Worm (Caenorhabditis elegans) whole organism, midembryonic: ENCODE measurements around the gene srb-18.
"Not testable (repeated sequence)": the region's sequence is repeated elsewhere in the genome, so short reads cannot be mapped to it uniquely, and the experiment has no call there.

Experiments used
- T22C8.4 ChIP-seq: fragments of 200-800 bp; sonication (Bioruptor generic); IDR thresholded peaks from 2 replicates; pipeline ENCODE4 v1.3.6; 2022; ENCODE audit warnings: missing genetic modification characterization, missing compliant biosample characterization
- cog-1 ChIP-seq: sonication (generic microtip); optimal IDR thresholded peaks from 2 replicates; lab custom pipeline; 2016; ENCODE audit warnings: missing genetic modification characterization, missing compliant biosample characterization
- flt-1 ChIP-seq: fragments of 200-800 bp; sonication (Bioruptor generic); IDR thresholded peaks from 2 replicates; pipeline ENCODE4 v1.3.6; 2022; ENCODE audit warnings: missing genetic modification characterization, missing compliant biosample characterization
- klf-2 ChIP-seq: fragments of 200-800 bp; sonication (Bioruptor generic); conservative IDR thresholded peaks from 2 replicates; pipeline ENCODE4 v1.3.6; 2022; ENCODE audit warnings: missing genetic modification reagents, missing genetic modification characterization, missing compliant biosample characterization
- med-1 ChIP-seq: sonication (generic microtip); optimal IDR thresholded peaks from 2 replicates; lab custom pipeline; 2017; ENCODE audit warnings: missing genetic modification characterization, mild to moderate bottlenecking, missing compliant biosample characterization, antibody characterized with exemption, missing genetic modification reagents; ENCODE audit not compliant: insufficient read depth
- ref-1 ChIP-seq: fragments of 200-800 bp; sonication (Bioruptor generic); conservative IDR thresholded peaks from 2 replicates; pipeline ENCODE4 v1.3.6; 2022; ENCODE audit warnings: missing genetic modification reagents, missing genetic modification characterization, missing compliant biosample characterization
- tab-1 ChIP-seq: fragments of 200-800 bp; sonication (Bioruptor generic); IDR thresholded peaks from 2 replicates; pipeline ENCODE4 v1.3.6; 2022; ENCODE audit warnings: missing genetic modification characterization, missing compliant biosample characterization
- ztf-23 ChIP-seq: fragments of 200-800 bp; sonication (Bioruptor generic); IDR thresholded peaks from 2 replicates; pipeline ENCODE4 v1.3.6; 2022; ENCODE audit warnings: missing genetic modification reagents, missing genetic modification characterization, missing compliant biosample characterization
- ztf-29 ChIP-seq: fragments of 200-800 bp; sonication (Bioruptor generic); IDR thresholded peaks from 2 replicates; pipeline ENCODE4 v1.3.6; 2022; ENCODE audit warnings: missing genetic modification reagents, missing genetic modification characterization, missing compliant biosample characterization

Gene srb-18

DNA sequence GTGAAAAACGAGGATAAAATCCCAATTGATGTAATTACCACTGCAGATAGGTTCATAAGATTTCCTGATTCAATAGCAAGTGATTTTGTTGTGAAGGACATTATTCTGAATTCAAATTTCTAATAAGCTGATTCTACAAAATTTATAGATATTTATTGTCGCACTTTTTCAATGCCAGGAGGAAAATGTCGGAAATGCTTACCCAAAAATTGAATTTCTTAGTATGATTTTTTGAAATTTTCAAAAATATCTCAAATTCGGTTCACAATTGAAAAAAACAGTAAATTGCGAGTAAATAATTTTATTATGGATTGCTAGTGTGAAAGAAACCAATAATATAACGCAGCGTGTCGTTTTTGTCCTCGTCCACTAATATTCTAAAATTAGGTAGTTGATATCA lies 22.1 kb upstream of the srb-18 start, which contains the start of gene srbc-10:
TSS of gene srbc-10 (minus strand) at position 101 of the 400 bp plus-strand sequence.
- TF ChIP-seq tab-1 = no peak
- no peak for TF ChIP-seq ref-1 (GFP tag; lab: Robert Waterston, UW)
- no peak for TF ChIP-seq klf-2 (GFP tag; lab: Robert Waterston, UW)
- no peak for TF ChIP-seq T22C8.4 (GFP tag; lab: Robert Waterston, UW)
- no peak for TF ChIP-seq cog-1 (tag; lab: Kevin White, UChicago)
- TF ChIP-seq ztf-23 (GFP tag; lab: Robert Waterston, UW) = no peak
- TF ChIP-seq med-1 (GFP tag; lab: Kevin White, UChicago) = no peak
- no peak for TF ChIP-seq flt-1
- no peak for TF ChIP-seq ztf-29 (GFP tag; lab: Robert Waterston, UW)

DNA sequence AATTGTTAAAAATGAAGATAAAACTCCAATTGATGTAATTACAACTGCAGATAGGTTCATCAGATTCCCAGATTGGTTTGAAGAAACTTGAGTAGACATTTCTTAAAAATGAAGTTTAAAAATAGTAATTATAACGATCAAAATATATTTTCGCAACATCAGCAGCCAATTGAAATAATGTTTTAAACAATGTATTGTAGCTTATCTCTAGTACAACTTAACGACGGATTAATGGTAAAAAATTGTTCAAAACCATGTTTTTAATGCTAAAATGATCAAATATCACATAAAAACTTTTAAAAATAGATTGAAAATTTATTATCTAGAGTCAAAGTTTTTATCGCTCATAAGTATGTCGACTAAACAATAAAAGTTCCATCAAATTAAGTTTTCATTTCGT lies 19.9 kb upstream of the srb-18 start, which contains the start of gene srbc-11:
TSS of gene srbc-11 (minus strand) at position 101 of the 400 bp plus-strand sequence.
- TF ChIP-seq klf-2 (GFP tag; lab: Robert Waterston, UW) (no peak), T22C8.4 (GFP tag; lab: Robert Waterston, UW) (no peak), flt-1 (no peak), ztf-29 (GFP tag; lab: Robert Waterston, UW) (no peak), cog-1 (tag; lab: Kevin White, UChicago) (no peak), med-1 (GFP tag; lab: Kevin White, UChicago) (no peak), ref-1 (GFP tag; lab: Robert Waterston, UW) (no peak), ztf-23 (GFP tag; lab: Robert Waterston, UW) (no peak), tab-1 (no peak)

DNA sequence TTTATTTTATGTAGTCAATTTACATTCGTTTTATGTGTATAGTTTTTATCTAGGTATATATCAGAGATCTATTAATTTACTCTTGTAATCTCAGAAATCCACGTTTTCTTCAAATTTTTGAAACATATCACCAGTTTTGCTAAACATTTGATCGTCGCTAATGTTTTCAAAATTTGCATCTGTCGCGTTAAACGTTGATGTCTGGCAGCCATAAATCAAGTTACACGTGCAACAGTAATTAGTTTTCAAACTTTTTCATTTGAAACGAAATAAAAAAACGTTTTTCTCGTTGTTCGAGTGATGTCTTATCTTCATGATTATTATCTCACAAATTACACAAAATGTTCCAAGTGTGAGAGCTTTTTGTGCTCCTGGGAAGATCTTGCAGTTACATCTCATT lies 17.6 kb upstream of the srb-18 start, which contains the start of gene srh-79:
TSS of gene srh-79 (plus strand) at position 301 of the 400 bp plus-strand sequence.
- TF ChIP-seq cog-1 (tag; lab: Kevin White, UChicago) = no peak
- no peak for TF ChIP-seq ztf-29 (GFP tag; lab: Robert Waterston, UW)
- no peak for TF ChIP-seq T22C8.4 (GFP tag; lab: Robert Waterston, UW)
- TF ChIP-seq med-1 (GFP tag; lab: Kevin White, UChicago) = no peak
- TF ChIP-seq ztf-23 (GFP tag; lab: Robert Waterston, UW) = no peak
- TF ChIP-seq tab-1 = no peak
- no peak for TF ChIP-seq ref-1 (GFP tag; lab: Robert Waterston, UW)
- no peak for TF ChIP-seq flt-1
- no peak for TF ChIP-seq klf-2 (GFP tag; lab: Robert Waterston, UW)

DNA sequence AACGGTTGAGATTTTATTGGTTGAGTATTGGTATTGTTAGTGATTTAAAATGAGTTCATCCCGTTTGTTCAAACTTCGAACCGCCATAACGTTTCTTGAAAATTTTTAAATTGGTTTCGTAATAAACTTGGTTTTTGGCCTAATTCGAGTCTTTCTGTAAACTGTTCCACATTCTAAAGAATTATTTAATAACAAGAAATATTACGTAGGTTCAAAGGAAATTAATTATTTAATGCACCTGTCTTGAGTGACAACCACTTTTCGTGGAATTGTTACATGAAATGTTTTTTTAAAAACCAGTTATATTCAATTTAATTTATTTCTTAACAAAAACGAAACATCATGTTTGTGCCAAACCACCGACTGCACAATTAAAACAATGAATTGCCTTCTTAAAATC lies 13.8 kb upstream of the srb-18 start:
- TF ChIP-seq tab-1 (no peak), med-1 (GFP tag; lab: Kevin White, UChicago) (no peak)

DNA sequence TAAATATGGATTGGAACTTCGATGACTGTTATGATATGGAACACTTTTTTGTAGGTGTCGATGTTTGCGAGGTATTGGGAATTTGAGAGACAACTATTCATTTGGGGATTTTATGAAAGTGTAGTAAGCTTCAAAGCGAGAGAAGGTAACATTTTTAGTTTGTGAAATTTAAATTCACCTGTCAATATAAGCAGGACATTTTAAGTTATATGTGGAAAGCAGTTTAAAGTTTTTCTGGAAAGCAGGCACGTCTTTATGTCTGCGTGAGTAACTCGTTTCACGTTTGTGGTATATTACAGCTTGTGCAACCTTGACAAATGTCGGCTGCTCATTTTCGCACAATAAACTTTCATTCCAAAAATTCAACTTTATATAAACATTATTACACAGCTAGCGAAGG lies 10.8 kb upstream of the srb-18 start, which contains the start of gene srh-229:
TSS of gene srh-229 (minus strand) at position 101 of the 400 bp plus-strand sequence.
- TF ChIP-seq ztf-29 (GFP tag; lab: Robert Waterston, UW) (no peak), ref-1 (GFP tag; lab: Robert Waterston, UW) (no peak), med-1 (GFP tag; lab: Kevin White, UChicago) (no peak), klf-2 (GFP tag; lab: Robert Waterston, UW) (no peak), tab-1 (no peak), ztf-23 (GFP tag; lab: Robert Waterston, UW) (no peak), cog-1 (tag; lab: Kevin White, UChicago) (no peak), T22C8.4 (GFP tag; lab: Robert Waterston, UW) (no peak), flt-1 (no peak)

DNA sequence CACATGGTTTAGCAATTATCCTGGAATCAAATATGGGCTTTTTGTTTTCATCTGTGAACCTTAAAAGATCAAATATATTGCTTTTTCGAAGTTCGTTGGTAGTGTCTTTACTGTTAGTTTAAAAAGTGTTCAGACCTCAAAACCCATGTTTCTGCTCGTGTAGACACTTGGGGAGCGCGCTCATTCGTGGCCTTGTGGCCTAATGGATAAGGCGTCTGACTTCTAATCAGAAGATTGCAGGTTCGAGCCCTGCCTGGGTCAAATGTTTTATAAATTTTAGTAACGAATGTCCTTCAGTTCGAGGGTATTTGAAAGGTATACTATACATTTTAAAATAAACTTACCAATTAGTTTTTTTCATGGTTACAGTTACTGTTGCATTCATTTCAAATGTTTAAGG lies 8.8 kb upstream of the srb-18 start:
- TF ChIP-seq T22C8.4 (GFP tag; lab: Robert Waterston, UW) = no peak
- no peak for TF ChIP-seq klf-2 (GFP tag; lab: Robert Waterston, UW)
- TF ChIP-seq ztf-29 (GFP tag; lab: Robert Waterston, UW) = no peak
- no peak for TF ChIP-seq flt-1
- no peak for TF ChIP-seq ref-1 (GFP tag; lab: Robert Waterston, UW)
- TF ChIP-seq ztf-23 (GFP tag; lab: Robert Waterston, UW) = no peak
- no peak for TF ChIP-seq cog-1 (tag; lab: Kevin White, UChicago)
- no peak for TF ChIP-seq med-1 (GFP tag; lab: Kevin White, UChicago)
- no peak for TF ChIP-seq tab-1

DNA sequence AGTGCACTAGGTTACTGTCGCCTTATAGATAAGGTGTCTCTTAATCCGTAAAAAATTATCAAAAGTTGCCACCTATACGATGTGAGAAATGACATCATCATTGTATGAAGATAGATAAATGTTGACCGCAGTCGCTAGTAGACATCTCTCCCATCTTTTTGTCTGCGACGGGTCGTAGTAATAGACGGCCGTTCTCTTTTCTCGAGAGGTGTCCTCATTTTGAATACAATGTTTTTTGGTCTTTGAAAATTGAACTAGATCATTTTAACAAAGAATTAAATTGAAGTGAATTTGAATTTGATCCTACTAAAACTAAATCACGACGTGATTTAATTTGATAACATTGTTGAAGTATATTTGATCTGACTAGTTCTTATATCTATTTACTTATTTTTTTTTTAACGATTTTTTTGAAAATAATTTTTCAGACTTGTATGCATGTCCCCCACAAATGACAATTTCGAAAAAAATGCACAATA lies 6.4 kb upstream of the srb-18 start, which contains the start of the genes str-31 and nhr-172:
TSS of gene str-31 (minus strand) at position 101 of the 479 bp plus-strand sequence.
TSS of gene nhr-172 (plus strand) at position 429 of the 479 bp plus-strand sequence.
- no peak for TF ChIP-seq flt-1
- TF ChIP-seq tab-1 = no peak
- no peak for TF ChIP-seq cog-1 (tag; lab: Kevin White, UChicago)
- TF ChIP-seq ztf-29 (GFP tag; lab: Robert Waterston, UW) = no peak
- no peak for TF ChIP-seq T22C8.4 (GFP tag; lab: Robert Waterston, UW)
- no peak for TF ChIP-seq med-1 (GFP tag; lab: Kevin White, UChicago)
- TF ChIP-seq klf-2 (GFP tag; lab: Robert Waterston, UW) = no peak
- TF ChIP-seq ref-1 (GFP tag; lab: Robert Waterston, UW) = no peak
- TF ChIP-seq ztf-23 (GFP tag; lab: Robert Waterston, UW) = no peak

DNA sequence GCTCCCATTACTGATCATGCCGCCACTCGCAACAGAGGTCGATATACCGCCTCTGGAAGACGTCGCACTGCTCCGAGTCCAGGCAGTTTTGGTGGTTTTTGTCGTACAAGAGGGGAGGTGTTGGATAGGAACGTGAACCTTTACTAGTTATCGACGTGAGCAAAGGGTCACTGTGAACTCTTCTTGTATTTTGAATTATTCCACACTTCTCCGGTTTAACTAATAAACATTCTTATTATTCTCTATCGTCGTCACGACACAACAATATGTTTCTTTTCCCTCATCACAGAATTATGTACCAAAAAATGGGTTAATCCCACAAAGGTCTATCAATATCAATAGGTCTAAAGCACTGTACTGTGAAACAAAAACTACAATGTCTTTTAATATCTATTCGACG lies 3.6 kb upstream of the srb-18 start, which contains the start of gene nhr-171:
TSS of gene nhr-171 (plus strand) at position 301 of the 400 bp plus-strand sequence.
- not testable (repeated sequence) for TF ChIP-seq ztf-29 (GFP tag; lab: Robert Waterston, UW); klf-2 (GFP tag; lab: Robert Waterston, UW); med-1 (GFP tag; lab: Kevin White, UChicago)

DNA sequence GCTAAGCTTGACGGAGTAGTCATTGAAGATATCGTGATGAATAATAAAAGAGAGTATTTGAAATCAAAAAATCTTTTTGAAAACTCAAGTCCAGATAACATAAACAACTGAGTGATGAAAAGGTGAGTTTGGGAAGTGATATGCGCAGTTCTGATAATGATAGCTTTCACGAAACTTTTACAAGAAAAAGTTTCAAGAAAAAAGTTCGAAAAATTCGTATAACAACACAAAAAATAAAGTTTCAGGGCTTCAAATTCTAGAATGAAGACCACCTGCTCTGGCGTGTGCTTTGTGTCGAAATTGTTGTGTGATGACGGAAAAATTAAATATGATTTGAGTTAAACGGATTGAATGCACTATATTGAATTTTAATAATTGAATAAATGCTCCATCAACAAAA lies 5.0 kb downstream of the srb-18 start, which contains the start of gene srb-19:
TSS of gene srb-19 (minus strand) at position 101 of the 400 bp plus-strand sequence.
- TF ChIP-seq cog-1 (tag; lab: Kevin White, UChicago) (no peak), ztf-29 (GFP tag; lab: Robert Waterston, UW) (no peak), klf-2 (GFP tag; lab: Robert Waterston, UW) (no peak), ztf-23 (GFP tag; lab: Robert Waterston, UW) (no peak), ref-1 (GFP tag; lab: Robert Waterston, UW) (no peak), tab-1 (no peak), flt-1 (no peak), med-1 (GFP tag; lab: Kevin White, UChicago) (no peak), T22C8.4 (GFP tag; lab: Robert Waterston, UW) (no peak)
